Fruit fly (Drosophila melanogaster) whole organism, prepupa: ENCODE results near the gene HP5.
A peak's percentile ranks its signal among the peaks of the same experiment; 100 is the strongest.

Experiments used
- Blimp-1 ChIP-seq: fragments of 200-800 bp; sonication (Bioruptor generic); optimal IDR thresholded peaks from 3 replicates; lab custom pipeline; 2017; ENCODE audit warnings: missing biosample characterization, missing genetic modification characterization, mild to moderate bottlenecking, moderate library complexity, missing genetic modification reagents
- CG10631 ChIP-seq: fragments of 200-800 bp; sonication (Bioruptor generic); optimal IDR thresholded peaks from 2 replicates; lab custom pipeline; 2016; ENCODE audit warnings: missing biosample characterization, missing genetic modification characterization
- CG10669 ChIP-seq: fragments of 200-800 bp; sonication (Bioruptor generic); optimal IDR thresholded peaks from 3 replicates; lab custom pipeline; 2018; ENCODE audit warnings: missing biosample characterization, mild to moderate bottlenecking, missing genetic modification characterization, moderate library complexity
- CG11294 ChIP-seq: fragments of 200-800 bp; sonication (Bioruptor generic); IDR thresholded peaks from 2 replicates; pipeline ENCODE4 v1.3.6; 2022; ENCODE audit warnings: missing biosample characterization, missing genetic modification characterization
- CG11762 ChIP-seq: fragments of 200-800 bp; sonication (Bioruptor generic); optimal IDR thresholded peaks from 3 replicates; lab custom pipeline; 2016; ENCODE audit warnings: missing biosample characterization, missing genetic modification characterization; ENCODE audit not compliant: insufficient read depth
- CG11902 ChIP-seq: fragments of 200-800 bp; sonication (Bioruptor generic); optimal IDR thresholded peaks from 3 replicates; lab custom pipeline; 2016; ENCODE audit warnings: missing biosample characterization, missing genetic modification characterization
- CG15336 ChIP-seq: fragments of 200-800 bp; sonication (Bioruptor generic); IDR thresholded peaks from 2 replicates; pipeline ENCODE4 v1.3.6; 2022; ENCODE audit warnings: missing biosample characterization, missing genetic modification characterization
- CG1621 ChIP-seq: fragments of 200-800 bp; sonication (Bioruptor generic); optimal IDR thresholded peaks from 3 replicates; lab custom pipeline; 2018; ENCODE audit warnings: missing biosample characterization, mild to moderate bottlenecking, missing genetic modification characterization
- CG16779 ChIP-seq: fragments of 200-800 bp; sonication (Bioruptor generic); optimal IDR thresholded peaks from 3 replicates; lab custom pipeline; 2017; ENCODE audit warnings: missing biosample characterization, mild to moderate bottlenecking, missing genetic modification characterization
- CG31627 ChIP-seq: fragments of 200-800 bp; sonication (Bioruptor generic); optimal IDR thresholded peaks from 3 replicates; lab custom pipeline; 2016; ENCODE audit warnings: missing biosample characterization, missing genetic modification characterization
- CG3919 ChIP-seq: fragments of 200-800 bp; sonication (Bioruptor generic); optimal IDR thresholded peaks from 3 replicates; lab custom pipeline; 2016; ENCODE audit warnings: missing biosample characterization, missing genetic modification characterization
- CG4318 ChIP-seq: fragments of 200-800 bp; sonication (Bioruptor generic); optimal IDR thresholded peaks from 3 replicates; lab custom pipeline; 2017; ENCODE audit warnings: missing biosample characterization, mild to moderate bottlenecking, missing genetic modification characterization
- CG6792 ChIP-seq: fragments of 200-800 bp; sonication (Bioruptor generic); optimal IDR thresholded peaks from 3 replicates; lab custom pipeline; 2016; ENCODE audit warnings: missing biosample characterization, missing genetic modification characterization
- CG6808 ChIP-seq: fragments of 200-800 bp; sonication (Bioruptor generic); optimal IDR thresholded peaks from 3 replicates; lab custom pipeline; 2017; ENCODE audit warnings: missing biosample characterization, missing genetic modification characterization, mild to moderate bottlenecking, moderate library complexity, missing genetic modification reagents
- CG6854 ChIP-seq: fragments of 200-800 bp; sonication (Bioruptor generic); optimal IDR thresholded peaks from 2 replicates; lab custom pipeline; 2017; ENCODE audit warnings: missing biosample characterization, mild to moderate bottlenecking, missing genetic modification characterization
- CG7368 ChIP-seq: fragments of 200-800 bp; sonication (Bioruptor generic); optimal IDR thresholded peaks from 3 replicates; lab custom pipeline; 2016; ENCODE audit warnings: missing biosample characterization, missing genetic modification characterization
- CG8319 ChIP-seq: fragments of 200-800 bp; sonication (Bioruptor generic); optimal IDR thresholded peaks from 3 replicates; lab custom pipeline; 2016; ENCODE audit warnings: missing biosample characterization, missing genetic modification characterization
- CG8632 ChIP-seq: fragments of 200-800 bp; sonication (Bioruptor generic); optimal IDR thresholded peaks from 3 replicates; lab custom pipeline; 2016; ENCODE audit warnings: missing biosample characterization, missing genetic modification characterization
- Eip75B ChIP-seq: fragments of 200-800 bp; sonication (Bioruptor generic); optimal IDR thresholded peaks from 3 replicates; lab custom pipeline; 2016; ENCODE audit warnings: missing biosample characterization, missing genetic modification characterization
- Eip78C ChIP-seq: fragments of 200-800 bp; sonication (Bioruptor generic); peaks from one replicate; lab custom pipeline; 2016; ENCODE audit warnings: missing biosample characterization, missing genetic modification characterization
- Eip93F ChIP-seq: fragments of 200-800 bp; sonication (Bioruptor generic); optimal IDR thresholded peaks from 2 replicates; lab custom pipeline; 2016; ENCODE audit warnings: missing biosample characterization, mild to moderate bottlenecking, missing genetic modification characterization
- Ets21C ChIP-seq: fragments of 200-800 bp; sonication (Bioruptor generic); optimal IDR thresholded peaks from 3 replicates; lab custom pipeline; 2016; ENCODE audit warnings: missing biosample characterization, missing genetic modification characterization
- Gug ChIP-seq: fragments of 200-800 bp; sonication (Bioruptor generic); IDR thresholded peaks from 2 replicates; pipeline ENCODE4 v1.3.6; 2022; ENCODE audit warnings: missing biosample characterization, missing genetic modification characterization
- Hr39 ChIP-seq: fragments of 200-800 bp; sonication (Bioruptor generic); optimal IDR thresholded peaks from 2 replicates; lab custom pipeline; 2016; ENCODE audit warnings: missing biosample characterization, missing genetic modification characterization
- Hr4 ChIP-seq: fragments of 200-800 bp; sonication (Bioruptor generic); optimal IDR thresholded peaks from 3 replicates; lab custom pipeline; 2016; ENCODE audit warnings: missing biosample characterization, missing genetic modification characterization
- Lpt ChIP-seq: fragments of 200-800 bp; sonication (Bioruptor generic); optimal IDR thresholded peaks from 3 replicates; lab custom pipeline; 2016; ENCODE audit warnings: missing biosample characterization, missing genetic modification characterization
- OdsH ChIP-seq: fragments of 200-800 bp; sonication (Bioruptor generic); optimal IDR thresholded peaks from 3 replicates; lab custom pipeline; 2016; ENCODE audit warnings: missing biosample characterization, missing genetic modification characterization
- Smox ChIP-seq: fragments of 200-800 bp; sonication (Bioruptor generic); optimal IDR thresholded peaks from 3 replicates; lab custom pipeline; 2016; ENCODE audit warnings: missing biosample characterization, missing genetic modification characterization
- Sox102F ChIP-seq: fragments of 200-800 bp; sonication (Bioruptor generic); optimal IDR thresholded peaks from 2 replicates; lab custom pipeline; 2016; ENCODE audit warnings: missing biosample characterization, mild to moderate bottlenecking, missing genetic modification characterization
- Sox14 ChIP-seq: fragments of 200-800 bp; sonication (Bioruptor generic); optimal IDR thresholded peaks from 3 replicates; lab custom pipeline; 2016; ENCODE audit warnings: missing biosample characterization, missing genetic modification characterization
- Sox15 ChIP-seq: fragments of 200-800 bp; sonication (Bioruptor generic); optimal IDR thresholded peaks from 3 replicates; lab custom pipeline; 2016; ENCODE audit warnings: missing biosample characterization, missing genetic modification characterization
- achi ChIP-seq: fragments of 200-800 bp; sonication (Bioruptor generic); optimal IDR thresholded peaks from 3 replicates; lab custom pipeline; 2016; ENCODE audit warnings: missing biosample characterization, missing genetic modification characterization
- acj6 ChIP-seq: fragments of 200-800 bp; sonication (Bioruptor generic); optimal IDR thresholded peaks from 3 replicates; lab custom pipeline; 2016; ENCODE audit warnings: missing biosample characterization, missing genetic modification characterization
- cyc ChIP-seq: fragments of 200-800 bp; sonication (Bioruptor generic); optimal IDR thresholded peaks from 3 replicates; lab custom pipeline; 2016; ENCODE audit warnings: missing biosample characterization, missing genetic modification characterization
- dac ChIP-seq: fragments of 200-800 bp; sonication (Bioruptor generic); optimal IDR thresholded peaks from 2 replicates; lab custom pipeline; 2017; ENCODE audit warnings: missing biosample characterization, mild to moderate bottlenecking, missing genetic modification characterization
- dsx ChIP-seq: fragments of 200-800 bp; optimal IDR thresholded peaks from 3 replicates; lab custom pipeline; 2019; ENCODE audit warnings: missing biosample characterization, mild to moderate bottlenecking, missing genetic modification characterization, moderate library complexity; ENCODE audit not compliant: poor library complexity, severe bottlenecking
- eg ChIP-seq: fragments of 200-800 bp; sonication (Bioruptor generic); IDR thresholded peaks from 3 replicates; pipeline ENCODE4 v1.3.6; 2022; ENCODE audit warnings: missing biosample characterization, missing genetic modification characterization
- esn ChIP-seq: fragments of 200-800 bp; sonication (Bioruptor generic); optimal IDR thresholded peaks from 2 replicates; lab custom pipeline; 2016; ENCODE audit warnings: missing biosample characterization, mild to moderate bottlenecking, missing genetic modification characterization, moderate library complexity
- fd59A ChIP-seq: fragments of 200-800 bp; sonication (Bioruptor generic); optimal IDR thresholded peaks from 2 replicates; lab custom pipeline; 2017; ENCODE audit warnings: missing biosample characterization, mild to moderate bottlenecking, missing genetic modification characterization, missing genetic modification reagents
- fkh ChIP-seq: fragments of 200-800 bp; sonication (Bioruptor generic); optimal IDR thresholded peaks from 3 replicates; lab custom pipeline; 2017; ENCODE audit warnings: missing biosample characterization, mild to moderate bottlenecking, missing genetic modification characterization, moderate library complexity
- pdm3 ChIP-seq: fragments of 200-800 bp; sonication (Bioruptor generic); optimal IDR thresholded peaks from 3 replicates; lab custom pipeline; 2016; ENCODE audit warnings: missing biosample characterization, missing genetic modification characterization
- salr ChIP-seq, 2 experiments: fragments of 200-800 bp; sonication (Bioruptor generic); optimal IDR thresholded peaks; 3 replicates each; lab custom pipeline; 2016 to 2018; ENCODE audit warnings: missing biosample characterization in 2 of 2, missing genetic modification characterization in 2 of 2, mild to moderate bottlenecking in 1 of 2
- spab ChIP-seq: fragments of 200-800 bp; sonication (Bioruptor generic); optimal IDR thresholded peaks from 2 replicates; lab custom pipeline; 2017; ENCODE audit warnings: missing biosample characterization, mild to moderate bottlenecking, missing genetic modification characterization, missing genetic modification reagents
- ss ChIP-seq, 2 experiments: fragments of 200-800 bp; sonication (Bioruptor generic); optimal IDR thresholded peaks; 2 replicates in 1 of 2; 3 replicates in 1 of 2; lab custom pipeline; 2017 to 2018; ENCODE audit warnings: mild to moderate bottlenecking in 2 of 2, missing biosample characterization in 2 of 2, missing genetic modification characterization in 2 of 2, moderate library complexity in 1 of 2
- svp ChIP-seq: fragments of 200-800 bp; sonication (Bioruptor generic); peaks from one replicate; lab custom pipeline; 2016; ENCODE audit warnings: missing biosample characterization, missing genetic modification characterization
- topi ChIP-seq: fragments of 200-800 bp; sonication (Bioruptor generic); optimal IDR thresholded peaks from 3 replicates; lab custom pipeline; 2016; ENCODE audit warnings: missing biosample characterization, missing genetic modification characterization

HP5 gene

dm6 chrX:11441829-11442634, 12.6 kb upstream of the HP5 start, which contains the start of gene Sk1 (continued):
- peak; percentile 19 for TF ChIP-seq CG31627 (GFP tag; lab: Kevin White, UChicago)
- TF ChIP-seq CG3919 (GFP tag; lab: Kevin White, UChicago), result peak; percentile 19

dm6 chrX:11446792-11447405, 7.7 kb upstream of the HP5 start:
- TF ChIP-seq dsx (GFP tag; lab: Kevin White, UChicago) (peak; percentile 59), ss (GFP tag; optimal IDR thresholded peaks at IDR 0.05; lab: Kevin White, UChicago) (peak in 1 of 2 experiments; percentile 59), CG8632 (GFP tag; lab: Kevin White, UChicago) (peak; percentile 72), Sox102F (GFP tag; lab: Kevin White, UChicago) (peak; percentile 77), CG31627 (GFP tag; lab: Kevin White, UChicago) (peak; percentile 87), Hr39 (peak; percentile 89), Sox14 (GFP tag; lab: Kevin White, UChicago) (peak; percentile 86), fd59A (GFP tag; lab: Kevin White, UChicago) (peak; percentile 59), CG6808 (GFP tag; lab: Kevin White, UChicago) (peak; percentile 26), achi (GFP tag; lab: Kevin White, UChicago) (peak; percentile 76), CG15336 (GFP tag; lab: Robert Waterston, UW) (peak; percentile 80), Lpt (peak; percentile 64), CG11294 (peak; percentile 87), Blimp-1 (GFP tag; lab: Kevin White, UChicago) (peak; percentile 26), cyc (GFP tag; lab: Kevin White, UChicago) (peak; percentile 86), fkh (peak; percentile 52), OdsH (GFP tag; lab: Kevin White, UChicago) (peak; percentile 84), CG11762 (peak; percentile 73), Smox (GFP tag; lab: Kevin White, UChicago) (peak; percentile 78), CG11902 (peak; percentile 79), esn (peak; percentile 83), Eip78C (peak; percentile 92), CG7368 (GFP tag; lab: Kevin White, UChicago) (peak; percentile 76), CG10669 (peak; percentile 73), pdm3 (GFP tag; lab: Kevin White, UChicago) (peak; percentile 89), Eip75B (GFP tag; lab: Kevin White, UChicago) (peak; percentile 42), Gug (GFP tag; lab: Robert Waterston, UW) (peak; percentile 85), CG1621 (peak; percentile 72), Sox15 (GFP tag; lab: Kevin White, UChicago) (peak; percentile 75), Ets21C (GFP tag; lab: Kevin White, UChicago) (peak; percentile 72), CG6792 (peak; percentile 84), svp (peak; percentile 91), spab (GFP tag; lab: Kevin White, UChicago) (peak; percentile 39), CG10631 (GFP tag; lab: Kevin White, UChicago) (peak; percentile 73), Eip93F (GFP tag; lab: Kevin White, UChicago) (no peak), dac (GFP tag; lab: Kevin White, UChicago) (peak; percentile 63), salr (GFP tag; optimal IDR thresholded peaks at IDR 0.05; lab: Kevin White, UChicago) (peak; percentile 37 to 59), topi (peak; percentile 80), CG16779 (peak; percentile 66), CG6854 (GFP tag; lab: Kevin White, UChicago) (peak; percentile 18), CG8319 (GFP tag; lab: Kevin White, UChicago) (peak; percentile 74), eg (GFP tag; lab: Robert Waterston, UW) (peak; percentile 94), CG4318 (peak; percentile 63), Hr4 (peak; percentile 84), acj6 (GFP tag; lab: Kevin White, UChicago) (peak; percentile 85), CG3919 (GFP tag; lab: Kevin White, UChicago) (peak; percentile 84)
